Worm (Caenorhabditis elegans) whole organism, young adult: ENCODE data around the gene C54D10.9.

Source experiments
- akir-1 ChIP-seq: fragments of 200-800 bp; sonication (Bioruptor generic); optimal IDR thresholded peaks from 2 replicates; lab custom pipeline; 2018; ENCODE audit warnings: mild to moderate bottlenecking, missing genetic modification characterization, moderate library complexity, missing compliant biosample characterization
- ama-1 ChIP-seq, 3 experiments: fragments of 150-350 bp in 1 of 3; sonication (generic microtip) in 2 of 3; optimal IDR thresholded peaks; 2 replicates each; lab custom pipeline; 2014 to 2018; ENCODE audit warnings: missing biosample characterization in 2 of 3, missing genetic modification characterization in 2 of 3, missing genetic modification reagents in 2 of 3
- zim-3 ChIP-seq: sonication (generic microtip); optimal IDR thresholded peaks from 2 replicates; lab custom pipeline; 2017; ENCODE audit warnings: mild to moderate bottlenecking, missing genetic modification characterization, moderate library complexity, missing compliant biosample characterization

ce11 chrV:12420843-12421242 is 26.1 kb upstream of the C54D10.9 start, which contains the start of gene C54D10.4:
- TF ChIP-seq ama-1 (optimal IDR thresholded peaks at IDR 0.05; lab: Kevin White, UChicago) (no peak), ama-1 (GFP tag; optimal IDR thresholded peaks at IDR 0.05; lab: Kevin White, UChicago) (no peak), akir-1 (GFP tag; lab: Kevin White, UChicago) (no peak), zim-3 (tag; lab: Kevin White, UChicago) (no peak)
